Worm (Caenorhabditis elegans): Measurements from ENCODE around the gene fipr-16.

- TF ChIP-seq nfyb-1 (GFP tag; IDR thresholded peaks at IDR 0.05) (no peak), ama-1 (optimal IDR thresholded peaks at IDR 0.05) (no peak), ama-1 (GFP tag; optimal IDR thresholded peaks at IDR 0.05) (no peak), ets-4 (GFP tag; optimal IDR thresholded peaks at IDR 0.05) (no peak), mcd-1 (GFP tag; IDR thresholded peaks at IDR 0.05) (no peak), unc-62 (GFP tag; optimal IDR thresholded peaks at IDR 0.05) (no peak), lsy-27 (tag; optimal IDR thresholded peaks at IDR 0.05; ENCODE audit: borderline replicate concordance, insufficient read depth) (no peak), ceh-27 (GFP tag; optimal IDR thresholded peaks at IDR 0.05) (no peak)
Measured at ce11 chrIII:8574299-8574698, 16.5 kb downstream of the fipr-16 start.
